Worm (Caenorhabditis elegans) whole organism, young adult: ENCODE data around the gene Y6E2A.4.

ENCODE experiments used
- B0336.3 ChIP-seq: fragments of 200-800 bp; sonication (Bioruptor generic); IDR thresholded peaks from 2 replicates; pipeline ENCODE4 v1.3.6; 2022; ENCODE audit warnings: missing genetic modification characterization, missing compliant biosample characterization
- C17E4.6 ChIP-seq: fragments of 200-800 bp; sonication (Bioruptor generic); IDR thresholded peaks from 2 replicates; pipeline ENCODE4 v1.3.6; 2022; ENCODE audit warnings: missing genetic modification reagents, missing genetic modification characterization, missing compliant biosample characterization
- K11D2.4 ChIP-seq: fragments of 200-800 bp; sonication (Bioruptor generic); IDR thresholded peaks from 2 replicates; pipeline ENCODE4 v1.3.6; 2022; ENCODE audit warnings: missing genetic modification reagents, missing genetic modification characterization, missing compliant biosample characterization
- akir-1 ChIP-seq: fragments of 200-800 bp; sonication (Bioruptor generic); optimal IDR thresholded peaks from 2 replicates; lab custom pipeline; 2018; ENCODE audit warnings: mild to moderate bottlenecking, missing genetic modification characterization, moderate library complexity, missing compliant biosample characterization
- chd-7 ChIP-seq: sonication (generic microtip); optimal IDR thresholded peaks from 2 replicates; lab custom pipeline; 2016; ENCODE audit warnings: mild to moderate bottlenecking, missing genetic modification characterization, moderate library complexity, missing compliant biosample characterization
- repo-1 ChIP-seq: sonication (generic microtip); optimal IDR thresholded peaks from 2 replicates; lab custom pipeline; 2017; ENCODE audit warnings: mild to moderate bottlenecking, missing genetic modification characterization, missing compliant biosample characterization
- sptf-2 ChIP-seq: fragments of 200-800 bp; sonication (Bioruptor generic); optimal IDR thresholded peaks from 2 replicates; lab custom pipeline; 2018; ENCODE audit warnings: mild to moderate bottlenecking, missing genetic modification characterization, missing compliant biosample characterization
- ztf-22 ChIP-seq: fragments of 200-800 bp; sonication (Bioruptor generic); optimal IDR thresholded peaks from 2 replicates; lab custom pipeline; 2018; ENCODE audit warnings: mild to moderate bottlenecking, missing genetic modification characterization, moderate library complexity, missing compliant biosample characterization

ce11 chrV:15716679-15717078 lies at the start of gene Y6E2A.4:
- TF ChIP-seq akir-1 (GFP tag; lab: Kevin White, UChicago), result no peak
- no peak for TF ChIP-seq K11D2.4
- no peak for TF ChIP-seq B0336.3 (GFP tag; lab: Robert Waterston, UW)
- TF ChIP-seq repo-1 (tag; lab: Kevin White, UChicago), result no peak
- TF ChIP-seq C17E4.6 (GFP tag; lab: Robert Waterston, UW), result no peak
- no peak for TF ChIP-seq chd-7 (tag; lab: Kevin White, UChicago)
- TF ChIP-seq ztf-22 (GFP tag; lab: Kevin White, UChicago), result no peak
- no peak for TF ChIP-seq sptf-2 (GFP tag; lab: Kevin White, UChicago)
